Worm (Caenorhabditis elegans): ENCODE results near the gene hgap-2.

hgap-2 gene

DNA sequence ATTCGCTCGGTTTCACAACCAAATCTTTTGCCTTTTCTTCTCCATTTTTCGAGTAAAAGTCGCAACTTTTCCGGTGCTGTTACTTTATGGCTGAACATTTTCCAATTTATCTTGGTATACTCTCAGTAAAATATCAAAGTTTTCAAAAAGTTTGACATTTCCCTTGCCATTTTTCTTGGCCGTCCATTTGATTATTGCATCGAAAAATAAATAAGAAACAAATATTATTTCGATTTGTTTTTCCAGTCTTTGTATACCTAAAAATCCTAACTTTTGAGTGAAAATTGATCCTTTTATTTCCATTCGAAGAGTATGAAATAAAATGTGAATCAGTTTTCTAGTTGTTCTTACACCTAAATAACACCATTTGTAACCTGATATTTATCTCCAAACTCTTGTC, 38.3 kb downstream of the hgap-2 start:
- TF ChIP-seq tbx-7 (tag; optimal IDR thresholded peaks at IDR 0.05) (no peak), lin-11 (tag; optimal IDR thresholded peaks at IDR 0.05) (no peak), hlh-30 (tag; optimal IDR thresholded peaks at IDR 0.05; ENCODE audit: insufficient read depth) (no peak), pha-4 (tag; optimal IDR thresholded peaks at IDR 0.05) (no peak), che-1 (tag; optimal IDR thresholded peaks at IDR 0.05) (no peak), nhr-11 (tag; optimal IDR thresholded peaks at IDR 0.05) (no peak), ztf-16 (tag; optimal IDR thresholded peaks at IDR 0.05) (no peak), hlh-6 (tag; optimal IDR thresholded peaks at IDR 0.05) (no peak), ttx-3 (tag; optimal IDR thresholded peaks at IDR 0.05) (no peak), eyg-1 (tag; optimal IDR thresholded peaks at IDR 0.05) (no peak), sox-4 (tag; optimal IDR thresholded peaks at IDR 0.05) (no peak), ceh-48 (tag; optimal IDR thresholded peaks at IDR 0.05) (no peak), ceh-34 (tag; optimal IDR thresholded peaks at IDR 0.05) (no peak), dve-1 (tag; optimal IDR thresholded peaks at IDR 0.05) (no peak)

DNA sequence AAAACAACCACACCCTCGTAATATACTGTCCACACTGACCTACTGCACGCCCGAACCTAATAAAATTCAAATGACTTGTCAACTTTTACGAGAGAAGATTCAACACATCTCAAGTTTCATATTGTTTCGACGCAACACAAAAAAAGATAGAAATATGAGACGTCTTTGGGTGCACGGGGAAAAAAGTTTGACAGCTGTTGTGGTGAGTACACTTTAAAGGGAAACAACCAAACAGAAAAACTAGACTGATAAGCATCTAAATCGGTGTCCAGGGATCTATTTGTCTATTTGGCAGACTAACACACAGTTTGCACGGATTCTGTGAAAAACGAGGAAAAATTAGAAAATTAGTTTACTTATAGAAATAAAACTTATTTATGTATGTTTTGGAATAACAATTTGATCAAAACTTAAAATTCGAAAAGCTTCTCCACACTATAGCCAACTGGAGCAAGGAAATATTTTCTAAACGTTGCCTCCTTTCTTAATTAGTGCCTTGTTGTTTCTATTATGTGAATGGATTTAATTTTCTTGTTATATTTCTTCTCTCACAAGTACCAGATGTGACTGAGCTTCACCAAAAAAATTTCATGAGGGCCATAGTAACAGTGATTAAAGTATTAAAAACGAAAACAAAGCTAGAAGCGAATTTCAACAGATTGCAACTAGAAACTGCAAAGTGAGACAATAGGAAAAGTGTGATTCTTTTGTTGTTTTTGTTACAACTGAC, 40.9 kb downstream of the hgap-2 start:
- TF ChIP-seq ceh-34 (tag; optimal IDR thresholded peaks at IDR 0.05) = peak; percentile 33
- no peak for TF ChIP-seq tbx-2 (tag; optimal IDR thresholded peaks at IDR 0.05)

DNA sequence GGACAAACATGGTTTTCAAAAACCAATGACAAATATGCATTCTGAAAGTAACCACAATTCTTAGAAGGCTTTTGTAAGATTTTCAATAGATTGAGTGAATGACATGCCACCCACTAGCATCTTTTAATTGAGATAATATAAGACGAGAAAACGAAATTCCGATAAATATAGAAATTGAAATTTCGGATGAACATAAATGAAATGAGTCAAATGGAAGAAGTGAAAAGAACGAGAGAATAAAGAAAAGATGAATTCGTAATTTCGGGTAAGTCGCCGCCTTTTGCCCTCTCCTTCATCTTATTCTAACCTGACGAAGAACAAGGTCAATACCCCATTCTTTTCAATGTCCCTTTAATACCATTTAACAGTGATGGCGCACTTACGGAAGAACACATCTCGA, 42.3 kb downstream of the hgap-2 start:
- TF ChIP-seq hlh-6 (tag; optimal IDR thresholded peaks at IDR 0.05) (no peak), mec-3 (tag; optimal IDR thresholded peaks at IDR 0.05; ENCODE audit: borderline replicate concordance) (no peak), ceh-19 (GFP tag; optimal IDR thresholded peaks at IDR 0.05) (no peak), rnt-1 (tag; optimal IDR thresholded peaks at IDR 0.05) (no peak), F13H6.1 (tag; optimal IDR thresholded peaks at IDR 0.05) (no peak), ceh-30 (tag; optimal IDR thresholded peaks at IDR 0.05) (no peak), tbx-2 (tag; optimal IDR thresholded peaks at IDR 0.05) (no peak), ztf-16 (tag; optimal IDR thresholded peaks at IDR 0.05) (no peak)

DNA sequence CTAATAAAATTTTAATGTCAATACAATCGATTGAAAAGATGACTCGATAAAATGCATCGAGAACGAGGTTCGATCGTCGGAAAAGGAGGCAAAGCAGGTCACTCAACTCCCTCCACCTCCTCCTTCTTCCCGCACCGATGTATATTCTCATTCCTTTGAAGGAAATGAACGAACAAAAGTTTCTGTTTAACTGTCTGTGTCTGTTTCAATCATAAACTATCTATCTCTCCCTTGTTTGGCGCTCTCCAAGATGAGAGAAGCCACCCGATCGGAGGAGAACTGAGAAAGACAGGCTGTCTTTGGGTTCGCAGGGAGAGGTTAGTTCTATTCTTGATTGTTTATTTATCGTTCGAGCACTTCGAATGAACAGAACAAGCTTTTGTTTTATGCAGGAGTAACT, 43.6 kb downstream of the hgap-2 start, which contains the start of gene D2085.7:
D2085.7 (plus strand) TSS at position 251 of the 400 bp plus-strand sequence.
- no peak for TF ChIP-seq ceh-9 (tag; optimal IDR thresholded peaks at IDR 0.05)
- no peak for TF ChIP-seq ceh-19 (GFP tag; optimal IDR thresholded peaks at IDR 0.05)
- TF ChIP-seq tbx-7 (tag; optimal IDR thresholded peaks at IDR 0.05) = no peak
- TF ChIP-seq T23F11.4 (GFP tag; optimal IDR thresholded peaks at IDR 0.05) = no peak
- no peak for TF ChIP-seq ceh-45 (GFP tag; IDR thresholded peaks at IDR 0.05)
- no peak for TF ChIP-seq K02D7.2 (tag; optimal IDR thresholded peaks at IDR 0.05)
- TF ChIP-seq hlh-8 (tag; optimal IDR thresholded peaks at IDR 0.05) = no peak
- TF ChIP-seq sox-2 (GFP tag; IDR thresholded peaks at IDR 0.05) = no peak
- no peak for TF ChIP-seq pha-4 (tag; optimal IDR thresholded peaks at IDR 0.05)
- no peak for TF ChIP-seq ref-2 (tag; optimal IDR thresholded peaks at IDR 0.05)
- no peak for TF ChIP-seq lin-11 (tag; optimal IDR thresholded peaks at IDR 0.05)
- TF ChIP-seq Y22D7AL.16 (tag; optimal IDR thresholded peaks at IDR 0.05) = no peak
- no peak for TF ChIP-seq ahr-1 (tag; optimal IDR thresholded peaks at IDR 0.05)
- TF ChIP-seq C08G9.2 (tag; optimal IDR thresholded peaks at IDR 0.05) = no peak

DNA sequence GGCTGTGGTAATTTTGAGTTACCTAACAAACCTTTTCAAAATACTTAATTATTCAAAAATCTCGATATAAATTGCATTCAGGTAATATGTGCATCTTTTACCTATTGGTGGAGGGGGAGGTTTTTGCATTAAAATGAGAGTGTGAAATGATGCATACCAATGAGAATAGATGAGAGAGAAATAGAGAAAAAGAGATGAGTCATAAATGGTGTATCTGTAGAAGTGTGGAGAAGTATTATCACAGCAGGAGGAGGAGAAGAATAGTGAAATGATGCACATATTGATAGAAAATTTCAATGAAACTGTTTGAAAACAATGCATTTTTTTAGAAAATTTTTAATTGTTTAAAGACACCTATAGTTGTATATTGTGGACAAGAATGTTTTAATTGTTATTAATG, 44.2 kb downstream of the hgap-2 start:
- TF ChIP-seq eyg-1 (tag; optimal IDR thresholded peaks at IDR 0.05) = no peak
- no peak for TF ChIP-seq unc-42 (tag; optimal IDR thresholded peaks at IDR 0.05)
- TF ChIP-seq pros-1 (tag; optimal IDR thresholded peaks at IDR 0.05) = no peak
- no peak for TF ChIP-seq npax-4 (tag; optimal IDR thresholded peaks at IDR 0.05)
- TF ChIP-seq hlh-15 (tag; optimal IDR thresholded peaks at IDR 0.05) = no peak
- TF ChIP-seq unc-86 (tag; optimal IDR thresholded peaks at IDR 0.05) = no peak

All from whole organism, late embryonic.